Fruit fly (Drosophila melanogaster) whole organism, embryonic: ENCODE results near the gene CG12017.

Experiments
- CG10979 ChIP-seq: fragments of 200-800 bp; sonication (Bioruptor generic); optimal IDR thresholded peaks from 2 replicates; lab custom pipeline; 2018; ENCODE audit warnings: missing biosample characterization, mild to moderate bottlenecking, missing genetic modification characterization, moderate library complexity
- CG12104 ChIP-seq: fragments of 200-800 bp; sonication (Bioruptor generic); optimal IDR thresholded peaks from 3 replicates; lab custom pipeline; 2016; ENCODE audit warnings: missing biosample characterization, missing genetic modification characterization
- CG12299 ChIP-seq: fragments of 200-800 bp; sonication (Bioruptor generic); optimal IDR thresholded peaks from 2 replicates; lab custom pipeline; 2018; ENCODE audit warnings: missing biosample characterization, mild to moderate bottlenecking, missing genetic modification characterization
- CG12744 ChIP-seq: fragments of 200-800 bp; sonication (Bioruptor generic); optimal IDR thresholded peaks from 2 replicates; lab custom pipeline; 2016; ENCODE audit warnings: missing biosample characterization, missing genetic modification characterization
- CG14667 ChIP-seq: fragments of 200-800 bp; sonication (Bioruptor generic); IDR thresholded peaks from 2 replicates; pipeline ENCODE4 v1.3.6; 2022; ENCODE audit warnings: missing biosample characterization, missing genetic modification characterization
- CG14710 ChIP-seq: fragments of 200-800 bp; sonication (Bioruptor generic); optimal IDR thresholded peaks from 3 replicates; lab custom pipeline; 2019; ENCODE audit warnings: missing biosample characterization, mild to moderate bottlenecking, missing genetic modification characterization, moderate library complexity
- CG15514 ChIP-seq: fragments of 200-800 bp; sonication (Bioruptor generic); optimal IDR thresholded peaks from 3 replicates; lab custom pipeline; 2017; ENCODE audit warnings: missing biosample characterization, missing genetic modification characterization, mild to moderate bottlenecking, moderate library complexity, missing genetic modification reagents
- CG1647 ChIP-seq: fragments of 200-800 bp; sonication (Bioruptor generic); optimal IDR thresholded peaks from 3 replicates; lab custom pipeline; 2016; ENCODE audit warnings: missing biosample characterization, missing genetic modification characterization
- CG16863 ChIP-seq: fragments of 200-800 bp; sonication (Bioruptor generic); optimal IDR thresholded peaks from 3 replicates; lab custom pipeline; 2016; ENCODE audit warnings: missing biosample characterization, missing genetic modification characterization
- CG17361 ChIP-seq: fragments of 200-800 bp; sonication (Bioruptor generic); IDR thresholded peaks from 3 replicates; pipeline ENCODE4 v1.3.6; 2022; ENCODE audit warnings: missing biosample characterization, missing genetic modification characterization
- CG17385 ChIP-seq: fragments of 200-800 bp; sonication (Bioruptor generic); optimal IDR thresholded peaks from 3 replicates; lab custom pipeline; 2018; ENCODE audit warnings: missing biosample characterization, mild to moderate bottlenecking, missing genetic modification characterization
- CG2199 ChIP-seq: fragments of 200-800 bp; sonication (Bioruptor generic); IDR thresholded peaks from 3 replicates; pipeline ENCODE4 v1.3.6; 2022; ENCODE audit warnings: missing biosample characterization, missing genetic modification characterization
- CG2875 ChIP-seq: fragments of 200-800 bp; sonication (Bioruptor generic); optimal IDR thresholded peaks from 2 replicates; lab custom pipeline; 2017; ENCODE audit warnings: missing biosample characterization, mild to moderate bottlenecking, missing genetic modification characterization, missing genetic modification reagents
- CG31224 ChIP-seq: fragments of 200-800 bp; sonication (Bioruptor generic); IDR thresholded peaks from 2 replicates; pipeline ENCODE4 v1.3.6; 2022; ENCODE audit warnings: missing biosample characterization, missing genetic modification characterization
- CG33557 ChIP-seq: fragments of 200-800 bp; sonication (Bioruptor generic); optimal IDR thresholded peaks from 2 replicates; lab custom pipeline; 2019; ENCODE audit warnings: missing biosample characterization, mild to moderate bottlenecking, missing genetic modification characterization, moderate library complexity
- CG4424 ChIP-seq: fragments of 200-800 bp; sonication (Bioruptor generic); optimal IDR thresholded peaks from 3 replicates; lab custom pipeline; 2016; ENCODE audit warnings: missing biosample characterization, missing genetic modification characterization
- CG4617 ChIP-seq: fragments of 200-800 bp; sonication (Bioruptor generic); optimal IDR thresholded peaks from 3 replicates; lab custom pipeline; 2016; ENCODE audit warnings: missing biosample characterization, missing genetic modification characterization, borderline replicate concordance
- CG4707 ChIP-seq: fragments of 200-800 bp; sonication (Bioruptor generic); optimal IDR thresholded peaks from 2 replicates; lab custom pipeline; 2018; ENCODE audit warnings: missing biosample characterization, mild to moderate bottlenecking, missing genetic modification characterization, moderate library complexity
- CG5245 ChIP-seq: fragments of 200-800 bp; sonication (Bioruptor generic); optimal IDR thresholded peaks from 3 replicates; lab custom pipeline; 2016; ENCODE audit warnings: missing biosample characterization, missing genetic modification characterization
- CG6254 ChIP-seq: fragments of 200-800 bp; sonication (Bioruptor generic); optimal IDR thresholded peaks from 3 replicates; lab custom pipeline; 2017; ENCODE audit warnings: mild to moderate bottlenecking, missing biosample characterization, missing genetic modification reagents, missing genetic modification characterization
- CG7357 ChIP-seq: fragments of 200-800 bp; sonication (Bioruptor generic); IDR thresholded peaks from 3 replicates; pipeline ENCODE4 v1.3.6; 2022; ENCODE audit warnings: missing biosample characterization, missing genetic modification characterization
- CG8089 ChIP-seq: fragments of 200-800 bp; sonication (Bioruptor generic); optimal IDR thresholded peaks from 3 replicates; lab custom pipeline; 2016; ENCODE audit warnings: missing biosample characterization, missing genetic modification characterization
- CG8478 ChIP-seq: fragments of >200 bp; optimal IDR thresholded peaks from 2 replicates; lab custom pipeline; 2018
- CG9437 ChIP-seq: fragments of 200-800 bp; sonication (Bioruptor generic); optimal IDR thresholded peaks from 2 replicates; lab custom pipeline; 2018; ENCODE audit warnings: missing biosample characterization, mild to moderate bottlenecking, missing genetic modification characterization
- CG9817 ChIP-seq: fragments of 200-800 bp; sonication (Bioruptor generic); optimal IDR thresholded peaks from 2 replicates; lab custom pipeline; 2018; ENCODE audit warnings: missing biosample characterization, mild to moderate bottlenecking, missing genetic modification characterization, moderate library complexity
- E2f2 ChIP-seq: fragments of 200-800 bp; sonication (Bioruptor generic); IDR thresholded peaks from 2 replicates; pipeline ENCODE4 v1.3.6; 2022; ENCODE audit warnings: missing biosample characterization, missing genetic modification characterization
- H2.0 ChIP-seq: fragments of 200-800 bp; sonication (Bioruptor generic); IDR thresholded peaks from 2 replicates; pipeline ENCODE4 v1.3.6; 2022; ENCODE audit warnings: missing biosample characterization, missing genetic modification characterization
- HHEX ChIP-seq: fragments of 200-800 bp; sonication (Bioruptor generic); optimal IDR thresholded peaks from 3 replicates; lab custom pipeline; 2017; ENCODE audit warnings: missing biosample characterization, mild to moderate bottlenecking, missing genetic modification characterization, missing genetic modification reagents
- HLH54F ChIP-seq: fragments of 200-800 bp; sonication (Bioruptor generic); optimal IDR thresholded peaks from 3 replicates; lab custom pipeline; 2016; ENCODE audit warnings: missing biosample characterization, missing genetic modification characterization
- Hr39 ChIP-seq: fragments of >200 bp; optimal IDR thresholded peaks from 2 replicates; lab custom pipeline; 2017
- Hsf ChIP-seq: fragments of 200-800 bp; sonication (Bioruptor generic); optimal IDR thresholded peaks from 3 replicates; lab custom pipeline; 2016; ENCODE audit warnings: missing biosample characterization, missing genetic modification characterization
- Max ChIP-seq: fragments of 200-800 bp; sonication (Bioruptor generic); optimal IDR thresholded peaks from 2 replicates; lab custom pipeline; 2016; ENCODE audit warnings: missing biosample characterization, mild to moderate bottlenecking, missing genetic modification characterization
- PHDP ChIP-seq: fragments of 200-800 bp; sonication (Bioruptor generic); optimal IDR thresholded peaks from 3 replicates; lab custom pipeline; 2018; ENCODE audit warnings: missing biosample characterization, mild to moderate bottlenecking, missing genetic modification characterization, moderate library complexity
- Sry-β ChIP-seq: fragments of 200-800 bp; sonication (Bioruptor generic); optimal IDR thresholded peaks from 2 replicates; lab custom pipeline; 2018; ENCODE audit warnings: missing biosample characterization, mild to moderate bottlenecking, missing genetic modification characterization, moderate library complexity
- abd-A ChIP-seq: fragments of 200-800 bp; sonication (Bioruptor generic); optimal IDR thresholded peaks from 3 replicates; lab custom pipeline; 2019; ENCODE audit warnings: missing biosample characterization, mild to moderate bottlenecking, missing genetic modification characterization, moderate library complexity
- dimm ChIP-seq: fragments of 200-800 bp; sonication (Bioruptor generic); IDR thresholded peaks from 2 replicates; pipeline ENCODE4 v1.3.6; 2022; ENCODE audit warnings: missing biosample characterization, missing genetic modification characterization
- ewg ChIP-seq: fragments of 200-800 bp; sonication (Bioruptor generic); optimal IDR thresholded peaks from 3 replicates; lab custom pipeline; 2017; ENCODE audit warnings: mild to moderate bottlenecking, missing biosample characterization, missing genetic modification reagents, missing genetic modification characterization
- gfzf ChIP-seq: fragments of 200-800 bp; sonication (Bioruptor generic); optimal IDR thresholded peaks from 2 replicates; lab custom pipeline; 2016; ENCODE audit warnings: missing biosample characterization, mild to moderate bottlenecking, missing genetic modification characterization, moderate library complexity
- gt ChIP-seq: fragments of 200-800 bp; sonication (Bioruptor generic); IDR thresholded peaks from 2 replicates; pipeline ENCODE4 v1.3.6; 2022; ENCODE audit warnings: missing biosample characterization, missing genetic modification characterization
- hb ChIP-seq: fragments of 200-800 bp; sonication (Bioruptor generic); IDR thresholded peaks from 3 replicates; pipeline ENCODE4 v1.3.6; 2022; ENCODE audit warnings: missing biosample characterization, missing genetic modification characterization; ENCODE audit not compliant: partially characterized antibody
- insv ChIP-seq, 2 experiments: fragments of 200-800 bp; sonication (Bioruptor generic); optimal IDR thresholded peaks; 3 replicates each; lab custom pipeline; 2016 to 2018; ENCODE audit warnings: missing biosample characterization in 2 of 2, missing genetic modification characterization in 2 of 2
- jigr1 ChIP-seq: fragments of 200-800 bp; sonication (Bioruptor generic); IDR thresholded peaks from 3 replicates; pipeline ENCODE4 v1.3.6; 2022; ENCODE audit warnings: missing biosample characterization, missing genetic modification characterization
- lmd ChIP-seq: fragments of 200-800 bp; sonication (Bioruptor generic); IDR thresholded peaks from 2 replicates; pipeline ENCODE4 v1.3.6; 2022; ENCODE audit warnings: missing biosample characterization, missing genetic modification characterization
- mld ChIP-seq: fragments of 200-800 bp; sonication (Bioruptor generic); IDR thresholded peaks from 3 replicates; pipeline ENCODE4 v1.3.6; 2022; ENCODE audit warnings: missing biosample characterization, missing genetic modification characterization; ENCODE audit not compliant: partially characterized antibody
- otp ChIP-seq: fragments of 200-800 bp; sonication (Bioruptor generic); IDR thresholded peaks from 3 replicates; pipeline ENCODE4, ENCODE4 v1.3.6; 2022; ENCODE audit warnings: missing biosample characterization, missing genetic modification characterization
- sens-2 ChIP-seq: fragments of 200-800 bp; sonication (Bioruptor generic); IDR thresholded peaks from 2 replicates; pipeline ENCODE4 v1.3.6; 2022; ENCODE audit warnings: missing biosample characterization, missing genetic modification characterization
- sim ChIP-seq: fragments of 200-800 bp; sonication (Bioruptor generic); IDR thresholded peaks from 2 replicates; pipeline ENCODE4 v1.3.6; 2022; ENCODE audit warnings: missing biosample characterization, missing genetic modification characterization
- slp2 ChIP-seq: fragments of 200-800 bp; sonication (Bioruptor generic); optimal IDR thresholded peaks from 2 replicates; lab custom pipeline; 2016; ENCODE audit warnings: missing biosample characterization, missing genetic modification characterization
- tgo ChIP-seq: fragments of 200-800 bp; sonication (Bioruptor generic); IDR thresholded peaks from 3 replicates; pipeline ENCODE4 v1.3.6; 2022; ENCODE audit warnings: missing biosample characterization, missing genetic modification characterization
- tna ChIP-seq: fragments of 200-800 bp; sonication (Bioruptor generic); IDR thresholded peaks from 2 replicates; pipeline ENCODE4 v1.3.6; 2022; ENCODE audit warnings: missing biosample characterization, missing genetic modification characterization; ENCODE audit not compliant: partially characterized antibody
- yki ChIP-seq: fragments of >200 bp; optimal IDR thresholded peaks from 3 replicates; lab custom pipeline; 2018
- zen2 ChIP-seq: fragments of 200-800 bp; sonication (Bioruptor generic); IDR thresholded peaks from 3 replicates; pipeline ENCODE4 v1.3.6; 2022; ENCODE audit warnings: missing biosample characterization, missing genetic modification characterization; ENCODE audit not compliant: partially characterized antibody
- zfh2 ChIP-seq: fragments of 200-800 bp; sonication (Bioruptor generic); optimal IDR thresholded peaks from 2 replicates; lab custom pipeline; 2016; ENCODE audit warnings: missing biosample characterization, missing genetic modification characterization

Gene CG12017

DNA sequence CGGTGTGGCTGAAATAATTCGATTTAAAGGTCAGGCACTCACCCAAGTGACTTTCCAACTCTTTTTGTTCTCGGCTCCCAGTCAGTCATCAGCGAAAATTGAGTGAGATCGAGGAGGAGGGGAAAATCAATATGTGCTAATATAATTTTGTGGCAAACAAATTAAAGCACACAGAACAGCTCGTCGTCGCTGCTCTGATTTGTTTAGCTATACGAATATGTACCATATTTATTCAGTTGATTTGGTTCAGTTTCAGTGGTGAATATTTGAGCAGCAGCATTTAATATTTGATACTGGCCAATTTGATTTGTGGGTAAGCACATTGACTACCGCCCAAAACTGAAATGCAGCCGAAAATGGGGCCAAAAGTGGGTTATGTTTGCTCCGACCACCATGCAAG is 25.4 kb downstream of the CG12017 start (continued):
- no peak for TF ChIP-seq jigr1
- TF ChIP-seq Hsf (GFP tag; lab: Kevin White, UChicago): peak; percentile 15
- no peak for TF ChIP-seq CG12744 (GFP tag; lab: Kevin White, UChicago)
- TF ChIP-seq E2f2 (GFP tag; lab: Robert Waterston, UW): no peak
- peak; percentile 41 for TF ChIP-seq CG15514 (GFP tag; lab: Kevin White, UChicago)
- TF ChIP-seq CG2875 (GFP tag; lab: Kevin White, UChicago): peak; percentile 66
- TF ChIP-seq CG6254: peak; percentile 11
- TF ChIP-seq sim (GFP tag; lab: Robert Waterston, UW): no peak
- TF ChIP-seq CG17361 (GFP tag; lab: Robert Waterston, UW): no peak
- no peak for TF ChIP-seq CG14667 (GFP tag; lab: Robert Waterston, UW)
- peak; percentile 1 for TF ChIP-seq Sry-β (GFP tag; lab: Kevin White, UChicago)
- TF ChIP-seq otp (GFP tag; lab: Robert Waterston, UW): no peak
- TF ChIP-seq CG9437 (GFP tag; lab: Kevin White, UChicago): no peak
- no peak for TF ChIP-seq tgo (GFP tag; lab: Robert Waterston, UW)
- no peak for TF ChIP-seq yki (lab: Kevin White, UChicago)
- TF ChIP-seq HHEX (GFP tag; lab: Kevin White, UChicago): peak; percentile 56
- no peak for TF ChIP-seq gfzf (GFP tag; lab: Kevin White, UChicago)
- TF ChIP-seq CG12299: no peak
- TF ChIP-seq mld (GFP tag; lab: Robert Waterston, UW): no peak
- no peak for TF ChIP-seq slp2
- no peak for TF ChIP-seq CG8478 (lab: Kevin White, UChicago)
- TF ChIP-seq CG12104: peak; percentile 3
- no peak for TF ChIP-seq dimm (GFP tag; lab: Robert Waterston, UW)
- no peak for TF ChIP-seq tna (GFP tag; lab: Robert Waterston, UW)
- no peak for TF ChIP-seq CG9817 (tag; lab: Kevin White, UChicago)
- peak; percentile 33 for TF ChIP-seq Max
- TF ChIP-seq CG33557: no peak
- TF ChIP-seq abd-A (tag; lab: Kevin White, UChicago): no peak
- no peak for TF ChIP-seq gt
- no peak for TF ChIP-seq CG4424 (GFP tag; lab: Kevin White, UChicago)
- no peak for TF ChIP-seq CG4617 (GFP tag; lab: Kevin White, UChicago)
- TF ChIP-seq PHDP (tag; lab: Kevin White, UChicago): peak; percentile 79
- peak; percentile 34 for TF ChIP-seq CG4707 (GFP tag; lab: Kevin White, UChicago)
- TF ChIP-seq Hr39 (lab: Kevin White, UChicago): no peak
- no peak for TF ChIP-seq CG2199 (GFP tag; lab: Robert Waterston, UW)
- TF ChIP-seq CG31224 (GFP tag; lab: Robert Waterston, UW): no peak
- TF ChIP-seq zen2 (GFP tag; lab: Robert Waterston, UW): no peak
- TF ChIP-seq insv (GFP tag; optimal IDR thresholded peaks at IDR 0.05; lab: Kevin White, UChicago): no peak
- peak; percentile 47 for TF ChIP-seq CG16863 (GFP tag; lab: Kevin White, UChicago)
- peak; percentile 49 for TF ChIP-seq CG8089 (GFP tag; lab: Kevin White, UChicago)
- TF ChIP-seq CG5245: peak; percentile 13
- no peak for TF ChIP-seq CG17385
- TF ChIP-seq ewg: no peak
- peak; percentile 30 for TF ChIP-seq CG14710 (tag; lab: Kevin White, UChicago)
- no peak for TF ChIP-seq H2.0 (GFP tag; lab: Robert Waterston, UW)
- TF ChIP-seq zfh2 (GFP tag; lab: Kevin White, UChicago): no peak
- TF ChIP-seq hb (GFP tag; lab: Robert Waterston, UW): no peak
- no peak for TF ChIP-seq lmd (GFP tag; lab: Robert Waterston, UW)
- TF ChIP-seq CG10979 (tag; lab: Kevin White, UChicago): peak; percentile 39
- no peak for TF ChIP-seq sens-2 (GFP tag; lab: Robert Waterston, UW)
- no peak for TF ChIP-seq CG7357 (GFP tag; lab: Robert Waterston, UW)
- TF ChIP-seq HLH54F (GFP tag; lab: Kevin White, UChicago): peak; percentile 9
- TF ChIP-seq CG1647 (GFP tag; lab: Kevin White, UChicago): no peak
